Worm (Caenorhabditis elegans): ENCODE results near the gene Y79H2A.2.
A peak's percentile ranks its signal among the peaks of the same experiment; 100 is the strongest.

The Y79H2A.2 gene

ce11 chrIII:11991654-11992292, 38.8 kb downstream of the Y79H2A.2 start:
- TF ChIP-seq egrh-3 (GFP tag; IDR thresholded peaks at IDR 0.05) (peak; percentile 13; the same call in 1 of the 2 replicates), zfh-2 (GFP tag; conservative IDR thresholded peaks at IDR 0.05) (peak; percentile 81), mel-28 (tag; optimal IDR thresholded peaks at IDR 0.05; ENCODE audit: borderline replicate concordance) (no peak)

ce11 chrIII:11989823-11990222, 40.7 kb downstream of the Y79H2A.2 start, which contains the start of gene wah-1:
TSS of gene wah-1 (plus strand) at chrIII:11990167.
- TF ChIP-seq pbrm-1 (GFP tag; IDR thresholded peaks at IDR 0.05) (no peak), ztf-26 (tag; optimal IDR thresholded peaks at IDR 0.05) (no peak), attf-5 (GFP tag; optimal IDR thresholded peaks at IDR 0.05) (peak; percentile 71), F49E8.2 (tag; optimal IDR thresholded peaks at IDR 0.05; ENCODE audit: insufficient read depth) (no peak), hmg-1.2 (GFP tag; IDR thresholded peaks at IDR 0.05) (peak; percentile 77), mcd-1 (GFP tag; IDR thresholded peaks at IDR 0.05) (0 out of 2 replicates have a peak, but pooled peaks have one; percentile 28), dox-1 (GFP tag; IDR thresholded peaks at IDR 0.05) (no peak), snpc-3.4 (tag; optimal IDR thresholded peaks at IDR 0.05) (no peak), egl-44 (GFP tag; IDR thresholded peaks at IDR 0.05) (no peak), lin-40 (tag; optimal IDR thresholded peaks at IDR 0.05) (no peak), nfya-2 (GFP tag; IDR thresholded peaks at IDR 0.05) (no peak), nhr-80 (tag; optimal IDR thresholded peaks at IDR 0.05) (peak; percentile 16), nfyb-1 (GFP tag; IDR thresholded peaks at IDR 0.05) (no peak)

ce11 chrIII:11985066-11985465, 45.5 kb downstream of the Y79H2A.2 start:
- TF ChIP-seq Y53G8AR.9 (GFP tag; conservative IDR thresholded peaks at IDR 0.05) (no peak), attf-6 (GFP tag; IDR thresholded peaks at IDR 0.05) (no peak), F33H1.4 (GFP tag; IDR thresholded peaks at IDR 0.05) (no peak)

- TF ChIP-seq zfh-2 (GFP tag; conservative IDR thresholded peaks at IDR 0.05) = peak; percentile 64
- no peak for TF ChIP-seq akir-1 (GFP tag; optimal IDR thresholded peaks at IDR 0.05)
Observed at ce11 chrIII:11982474-11982873, 48.1 kb downstream of the Y79H2A.2 start.

ce11 chrIII:11981539-11981938, 49.0 kb downstream of the Y79H2A.2 start:
- TF ChIP-seq snpc-4 (GFP tag; optimal IDR thresholded peaks at IDR 0.05) (no peak), snpc-4 (tag; optimal IDR thresholded peaks at IDR 0.05) (peak in 1 of 4 experiments; percentile 44), nfyb-1 (GFP tag; IDR thresholded peaks at IDR 0.05) (peak; percentile 53; the same call in 1 of the 2 replicates), attf-5 (GFP tag; optimal IDR thresholded peaks at IDR 0.05) (peak; percentile 79), madf-10 (tag; optimal IDR thresholded peaks at IDR 0.05) (peak; percentile 9), cebp-1 (GFP tag; IDR thresholded peaks at IDR 0.05) (no peak), cebp-1 (tag; optimal IDR thresholded peaks at IDR 0.05) (peak; percentile 43), B0035.1 (tag; optimal IDR thresholded peaks at IDR 0.05) (no peak), mcd-1 (GFP tag; IDR thresholded peaks at IDR 0.05) (0 out of 2 replicates have a peak, but pooled peaks have one; percentile 42), hmg-1.2 (GFP tag; IDR thresholded peaks at IDR 0.05) (peak; percentile 28; the same call in 1 of the 2 replicates), dox-1 (GFP tag; IDR thresholded peaks at IDR 0.05) (peak; percentile 43), F55B11.4 (tag; optimal IDR thresholded peaks at IDR 0.05; ENCODE audit: borderline replicate concordance, insufficient read depth) (no peak), somi-1 (GFP tag; optimal IDR thresholded peaks at IDR 0.05) (peak; percentile 50), F23B12.7 (tag; optimal IDR thresholded peaks at IDR 0.05; ENCODE audit: insufficient read depth) (peak; percentile 59), zfh-2 (GFP tag; conservative IDR thresholded peaks at IDR 0.05) (peak; percentile 94), lin-35 (GFP tag; optimal IDR thresholded peaks at IDR 0.05) (peak in 1 of 3 experiments; percentile 26), ekl-4 (GFP tag; IDR thresholded peaks at IDR 0.05) (0 out of 2 replicates have a peak, but pooled peaks have one; percentile 26), egl-44 (GFP tag; IDR thresholded peaks at IDR 0.05) (0 out of 2 replicates have a peak, but pooled peaks have one; percentile 35), nhr-80 (tag; optimal IDR thresholded peaks at IDR 0.05) (peak; percentile 51), K12H6.12 (tag; optimal IDR thresholded peaks at IDR 0.05) (peak; percentile 51), pha-4 (tag; optimal IDR thresholded peaks at IDR 0.05) (no peak), athp-1 (tag; optimal IDR thresholded peaks at IDR 0.05) (no peak), ztf-28 (GFP tag; IDR thresholded peaks at IDR 0.05) (no peak), gei-17 (GFP tag; optimal IDR thresholded peaks at IDR 0.05) (no peak), ceh-27 (GFP tag; optimal IDR thresholded peaks at IDR 0.05) (peak; percentile 2), egrh-3 (GFP tag; IDR thresholded peaks at IDR 0.05) (0 out of 2 replicates have a peak, but pooled peaks have one; percentile 14)
